Worm (Caenorhabditis elegans): Measurements from ENCODE around the gene T04A8.13.

The T04A8.13 gene

DNA sequence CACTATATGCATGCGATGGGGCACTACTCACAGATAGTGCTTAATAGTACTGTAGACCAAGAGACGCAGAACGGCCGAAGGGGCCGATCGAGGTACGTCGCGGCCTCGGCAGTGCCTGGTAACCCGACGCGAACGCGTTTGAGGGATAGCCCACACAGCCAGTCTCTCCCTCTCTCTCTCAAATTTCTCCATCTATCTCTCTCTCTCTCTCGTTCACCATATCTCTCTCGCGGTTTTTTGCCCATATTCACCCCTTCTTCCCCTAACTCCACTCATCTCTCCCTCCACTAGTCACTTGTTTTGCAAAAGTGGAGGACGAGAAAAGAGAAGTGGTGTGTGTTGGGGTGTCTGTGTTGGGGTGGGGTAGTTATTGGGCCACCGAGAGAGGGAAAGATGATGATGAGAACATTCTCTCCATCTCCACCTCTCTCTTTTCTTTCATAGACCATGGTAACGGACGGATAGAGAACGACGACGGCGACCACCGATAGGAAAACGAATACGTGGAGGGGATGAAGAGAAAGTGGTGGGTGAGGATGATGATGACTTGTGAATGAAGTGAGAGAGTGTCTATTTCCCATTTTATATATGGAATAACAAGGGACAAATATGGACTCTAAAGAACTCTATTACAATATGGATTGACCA lies 39.9 kb upstream of the T04A8.13 start (continued):
- no peak for TF ChIP-seq F13H6.1 (tag; optimal IDR thresholded peaks at IDR 0.05)
- TF ChIP-seq elt-4 (tag; optimal IDR thresholded peaks at IDR 0.05) = no peak
- peak; percentile 29 for TF ChIP-seq hlh-8 (tag; optimal IDR thresholded peaks at IDR 0.05)
- no peak for TF ChIP-seq ceh-24 (tag; optimal IDR thresholded peaks at IDR 0.05)
- no peak for TF ChIP-seq ceh-18 (tag; optimal IDR thresholded peaks at IDR 0.05)
- peak; percentile 64 for TF ChIP-seq tbx-2 (tag; optimal IDR thresholded peaks at IDR 0.05)
- peak; percentile 70 for TF ChIP-seq ceh-31 (tag; optimal IDR thresholded peaks at IDR 0.05)
- no peak for TF ChIP-seq zip-5 (tag; optimal IDR thresholded peaks at IDR 0.05)
- no peak for TF ChIP-seq ceh-22 (tag; optimal IDR thresholded peaks at IDR 0.05)
- no peak for TF ChIP-seq npax-4 (tag; optimal IDR thresholded peaks at IDR 0.05)
- TF ChIP-seq rnt-1 (tag; optimal IDR thresholded peaks at IDR 0.05) = peak; percentile 36
- TF ChIP-seq ama-1 (optimal IDR thresholded peaks at IDR 0.05) = no peak
- no peak for TF ChIP-seq C38D4.7 (GFP tag; optimal IDR thresholded peaks at IDR 0.05)
- TF ChIP-seq ets-4 (tag; optimal IDR thresholded peaks at IDR 0.05) = peak; percentile 27
- no peak for TF ChIP-seq dve-1 (tag; optimal IDR thresholded peaks at IDR 0.05)
- no peak for TF ChIP-seq pax-1 (tag; optimal IDR thresholded peaks at IDR 0.05)
- TF ChIP-seq pag-3 (tag; optimal IDR thresholded peaks at IDR 0.05; ENCODE audit: borderline replicate concordance) = no peak
- peak; percentile 40 for TF ChIP-seq che-1 (tag; optimal IDR thresholded peaks at IDR 0.05)

DNA sequence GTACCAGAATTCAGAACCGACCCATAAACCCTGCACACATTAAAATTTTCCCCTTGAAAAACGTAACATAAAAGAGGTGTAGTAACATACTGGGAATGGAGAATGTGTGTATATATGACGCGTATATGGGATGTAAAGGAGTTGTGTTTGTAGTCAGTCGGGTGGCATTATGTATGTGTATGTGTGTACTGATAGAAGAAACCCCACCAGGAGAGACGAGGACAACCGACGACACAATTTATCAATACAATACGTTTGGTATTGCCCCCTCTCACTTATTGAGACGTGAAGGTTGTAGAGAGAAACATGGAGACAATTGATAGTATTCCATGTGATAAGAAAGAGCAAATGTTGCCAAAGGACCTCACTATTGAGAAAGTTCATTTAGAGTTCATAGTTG lies 38.7 kb upstream of the T04A8.13 start:
- peak; percentile 35 for TF ChIP-seq elt-2 (tag; optimal IDR thresholded peaks at IDR 0.05)
- TF ChIP-seq K02D7.2 (tag; optimal IDR thresholded peaks at IDR 0.05) = no peak
- peak; percentile 7 for TF ChIP-seq T23F11.4 (GFP tag; optimal IDR thresholded peaks at IDR 0.05)
- no peak for TF ChIP-seq sox-4 (tag; optimal IDR thresholded peaks at IDR 0.05)

DNA sequence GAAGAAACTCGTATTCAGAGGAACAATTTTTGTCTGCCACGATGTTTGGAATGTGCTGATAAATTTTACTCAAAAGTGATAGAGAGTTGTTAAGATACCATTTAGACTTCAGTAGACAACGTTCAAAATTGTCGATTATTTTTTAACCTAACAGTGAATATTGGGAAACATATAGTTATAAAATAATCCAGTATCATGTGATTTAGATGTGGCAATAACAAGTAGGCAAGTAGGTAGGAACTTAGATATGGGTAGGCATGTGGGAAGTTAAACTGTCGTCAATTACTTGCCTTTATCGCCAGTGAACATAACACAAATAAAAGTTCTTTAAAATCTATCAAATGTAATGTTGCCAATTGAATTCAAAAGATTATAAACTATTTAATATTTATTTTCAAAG lies 35.3 kb upstream of the T04A8.13 start, which contains the start of gene T23F11.11:
T23F11.11 (minus strand) TSS at position 101 of the 400 bp plus-strand sequence.
- TF ChIP-seq pros-1 (tag; optimal IDR thresholded peaks at IDR 0.05) = no peak
- TF ChIP-seq fkh-10 (GFP tag; optimal IDR thresholded peaks at IDR 0.05) = no peak
- TF ChIP-seq nhr-232 (tag; optimal IDR thresholded peaks at IDR 0.05) = no peak
- TF ChIP-seq syd-9 (tag; optimal IDR thresholded peaks at IDR 0.05) = no peak
- TF ChIP-seq ceh-6 (GFP tag; optimal IDR thresholded peaks at IDR 0.05) = no peak
- no peak for TF ChIP-seq ceh-34 (tag; optimal IDR thresholded peaks at IDR 0.05)
- TF ChIP-seq hlh-6 (tag; optimal IDR thresholded peaks at IDR 0.05) = no peak
- no peak for TF ChIP-seq ceh-24 (tag; optimal IDR thresholded peaks at IDR 0.05)
- TF ChIP-seq F13H6.1 (tag; optimal IDR thresholded peaks at IDR 0.05) = no peak
- TF ChIP-seq ceh-48 (tag; optimal IDR thresholded peaks at IDR 0.05) = no peak
- no peak for TF ChIP-seq hlh-15 (tag; optimal IDR thresholded peaks at IDR 0.05)
- no peak for TF ChIP-seq elt-2 (tag; optimal IDR thresholded peaks at IDR 0.05)
- no peak for TF ChIP-seq zip-5 (tag; optimal IDR thresholded peaks at IDR 0.05)
- TF ChIP-seq pha-2 (tag; optimal IDR thresholded peaks at IDR 0.05) = no peak
- no peak for TF ChIP-seq ceh-19 (GFP tag; optimal IDR thresholded peaks at IDR 0.05)
- no peak for TF ChIP-seq sox-4 (tag; optimal IDR thresholded peaks at IDR 0.05)
- no peak for TF ChIP-seq ceh-14 (tag; optimal IDR thresholded peaks at IDR 0.05)
- TF ChIP-seq ceh-2 (tag; optimal IDR thresholded peaks at IDR 0.05) = no peak
- TF ChIP-seq nhr-11 (tag; optimal IDR thresholded peaks at IDR 0.05) = no peak

DNA sequence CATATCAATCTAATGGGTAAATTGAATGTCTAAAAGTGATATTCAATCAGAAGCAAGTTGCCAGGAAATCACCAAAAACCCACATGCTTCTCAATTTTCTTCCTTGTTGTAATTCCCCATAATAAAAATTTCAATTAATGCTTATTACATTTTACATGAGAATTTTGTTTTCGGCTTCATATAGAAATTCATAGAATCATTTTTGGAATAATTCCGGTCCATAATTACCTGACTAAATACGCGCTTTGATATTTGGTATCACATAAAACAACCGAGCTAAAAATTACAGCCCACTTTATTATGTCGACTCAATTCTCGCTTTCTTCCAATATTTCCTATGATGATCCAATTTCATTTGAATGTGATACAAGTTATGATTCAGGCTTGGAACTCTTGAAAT lies 34.8 kb upstream of the T04A8.13 start, which contains the start of gene srg-13:
srg-13 (plus strand) TSS at position 301 of the 400 bp plus-strand sequence.
- TF ChIP-seq dmd-4 (tag; optimal IDR thresholded peaks at IDR 0.05; ENCODE audit: borderline replicate concordance) = no peak

Data from whole organism, late embryonic.